Fruit fly (Drosophila melanogaster) whole organism, embryonic: ENCODE measurements around the gene cyr.
A peak's percentile ranks its signal among the peaks of the same experiment; 100 is the strongest.

ENCODE experiments used
- ATbp ChIP-seq: fragments of 200-800 bp; sonication (Bioruptor generic); optimal IDR thresholded peaks from 2 replicates; lab custom pipeline; 2017; ENCODE audit warnings: missing biosample characterization, mild to moderate bottlenecking, missing genetic modification characterization, missing genetic modification reagents
- CG12104 ChIP-seq: fragments of 200-800 bp; sonication (Bioruptor generic); optimal IDR thresholded peaks from 3 replicates; lab custom pipeline; 2016; ENCODE audit warnings: missing biosample characterization, missing genetic modification characterization
- CG12769 ChIP-seq: fragments of 200-800 bp; sonication (Bioruptor generic); optimal IDR thresholded peaks from 2 replicates; lab custom pipeline; 2019; ENCODE audit warnings: missing biosample characterization, mild to moderate bottlenecking, missing genetic modification characterization, moderate library complexity
- CG12942 ChIP-seq: fragments of 200-800 bp; sonication (Bioruptor generic); optimal IDR thresholded peaks from 3 replicates; lab custom pipeline; 2016; ENCODE audit warnings: missing biosample characterization, missing genetic modification characterization
- CG14014 ChIP-seq: fragments of 200-800 bp; sonication (Bioruptor generic); IDR thresholded peaks from 2 replicates; pipeline ENCODE4 v1.3.6; 2022; ENCODE audit warnings: missing biosample characterization, missing genetic modification characterization
- CG1602 ChIP-seq: fragments of 200-800 bp; sonication (Bioruptor generic); optimal IDR thresholded peaks from 3 replicates; lab custom pipeline; 2016; ENCODE audit warnings: missing biosample characterization, missing genetic modification characterization
- CG1832 ChIP-seq: fragments of 200-800 bp; sonication (Bioruptor generic); optimal IDR thresholded peaks from 2 replicates; lab custom pipeline; 2017; ENCODE audit warnings: missing biosample characterization, mild to moderate bottlenecking, missing genetic modification characterization, inconsistent platforms
- CG2889 ChIP-seq: fragments of 200-800 bp; sonication (Bioruptor generic); IDR thresholded peaks from 3 replicates; pipeline ENCODE4 v1.3.6; 2022; ENCODE audit warnings: missing biosample characterization, missing genetic modification characterization
- CG32532 ChIP-seq: fragments of 200-800 bp; sonication (Bioruptor generic); IDR thresholded peaks from 2 replicates; pipeline ENCODE4 v1.3.6; 2022; ENCODE audit warnings: missing biosample characterization, missing genetic modification characterization
- CG33213 ChIP-seq: fragments of 200-800 bp; sonication (Bioruptor generic); optimal IDR thresholded peaks from 3 replicates; lab custom pipeline; 2016; ENCODE audit warnings: missing biosample characterization, missing genetic modification characterization
- CG3838 ChIP-seq: fragments of 200-800 bp; sonication (Bioruptor generic); optimal IDR thresholded peaks from 3 replicates; lab custom pipeline; 2016; ENCODE audit warnings: missing biosample characterization, missing genetic modification characterization
- CG7556 ChIP-seq: fragments of 200-800 bp; sonication (Bioruptor generic); optimal IDR thresholded peaks from 2 replicates; lab custom pipeline; 2017; ENCODE audit warnings: missing biosample characterization, mild to moderate bottlenecking, missing genetic modification characterization
- CG7928 ChIP-seq: fragments of 200-800 bp; sonication (Bioruptor generic); optimal IDR thresholded peaks from 2 replicates; lab custom pipeline; 2017; ENCODE audit warnings: missing biosample characterization, mild to moderate bottlenecking, missing genetic modification characterization
- CG8281 ChIP-seq: fragments of 200-800 bp; sonication (Bioruptor generic); optimal IDR thresholded peaks from 2 replicates; lab custom pipeline; 2018; ENCODE audit warnings: missing biosample characterization, mild to moderate bottlenecking, missing genetic modification characterization, moderate library complexity
- CG8765 ChIP-seq: fragments of 200-800 bp; sonication (Bioruptor generic); IDR thresholded peaks from 2 replicates; pipeline ENCODE4 v1.3.6; 2022; ENCODE audit warnings: missing biosample characterization, missing genetic modification characterization
- CG9797 ChIP-seq: fragments of 200-800 bp; sonication (Bioruptor generic); optimal IDR thresholded peaks from 3 replicates; lab custom pipeline; 2018; ENCODE audit warnings: missing biosample characterization, mild to moderate bottlenecking, missing genetic modification characterization
- Deaf1 ChIP-seq: fragments of 200-800 bp; optimal IDR thresholded peaks from 3 replicates; lab custom pipeline; 2019; ENCODE audit warnings: missing biosample characterization, mild to moderate bottlenecking, missing genetic modification characterization, moderate library complexity
- Dip2 ChIP-seq: fragments of 200-800 bp; sonication (Bioruptor generic); IDR thresholded peaks from 2 replicates; pipeline ENCODE4 v1.3.6; 2022; ENCODE audit warnings: missing biosample characterization, missing genetic modification characterization
- Dll ChIP-seq: fragments of 200-800 bp; sonication (Bioruptor generic); IDR thresholded peaks from 4 replicates; pipeline ENCODE4 v1.3.6; 2022; ENCODE audit warnings: missing biosample characterization, missing genetic modification characterization; ENCODE audit not compliant: partially characterized antibody
- E2f2 ChIP-seq: fragments of 200-800 bp; sonication (Bioruptor generic); IDR thresholded peaks from 2 replicates; pipeline ENCODE4 v1.3.6; 2022; ENCODE audit warnings: missing biosample characterization, missing genetic modification characterization
- Elba2 ChIP-seq: fragments of 200-800 bp; sonication (Bioruptor generic); optimal IDR thresholded peaks from 3 replicates; lab custom pipeline; 2016; ENCODE audit warnings: missing biosample characterization, missing genetic modification characterization
- H15 ChIP-seq: fragments of 200-800 bp; sonication (Bioruptor generic); IDR thresholded peaks from 3 replicates; pipeline ENCODE4 v1.3.6; 2022; ENCODE audit warnings: missing biosample characterization, missing genetic modification characterization
- Hmx ChIP-seq: fragments of 200-800 bp; sonication (Bioruptor generic); optimal IDR thresholded peaks from 2 replicates; lab custom pipeline; 2016; ENCODE audit warnings: missing biosample characterization, missing genetic modification characterization
- Hr78 ChIP-seq, 2 experiments: fragments of 200-800 bp in 1 of 2; fragments of >200 bp in 1 of 2; sonication (Bioruptor generic) in 1 of 2; optimal IDR thresholded peaks; 2 replicates each; lab custom pipeline; 2017 to 2019; ENCODE audit warnings: missing biosample characterization in 2 of 2, missing genetic modification characterization in 2 of 2, mild to moderate bottlenecking in 1 of 2, moderate library complexity in 1 of 2
- Lim3 ChIP-seq: fragments of 200-800 bp; sonication (Bioruptor generic); IDR thresholded peaks from 2 replicates; pipeline ENCODE4 v1.3.6; 2022; ENCODE audit warnings: missing biosample characterization, missing genetic modification characterization
- Pdp1 ChIP-seq, 2 experiments: fragments of 200-800 bp; sonication (Bioruptor generic); optimal IDR thresholded peaks; 3 replicates each; lab custom pipeline; 2016; ENCODE audit warnings: missing biosample characterization in 2 of 2, missing genetic modification characterization in 2 of 2, mild to moderate bottlenecking in 1 of 2, moderate library complexity in 1 of 2
- Rx ChIP-seq: fragments of 200-800 bp; sonication (Bioruptor generic); IDR thresholded peaks from 2 replicates; pipeline ENCODE4 v1.3.6; 2022; ENCODE audit warnings: missing biosample characterization, missing genetic modification characterization
- Sin3A ChIP-seq: fragments of >200 bp; optimal IDR thresholded peaks from 2 replicates; lab custom pipeline; 2018
- Stat92E ChIP-seq, 3 experiments: fragments of >200 bp in 2 of 3; fragments of 200-800 bp in 1 of 3; sonication (Bioruptor generic) in 1 of 3; optimal IDR thresholded peaks; 2 replicates each; lab custom pipeline; 2017 to 2019; ENCODE audit warnings: missing biosample characterization in 3 of 3, missing genetic modification characterization in 3 of 3, mild to moderate bottlenecking in 1 of 3, moderate library complexity in 1 of 3
- al ChIP-seq: fragments of 200-800 bp; sonication (Bioruptor generic); IDR thresholded peaks from 2 replicates; pipeline ENCODE4 v1.3.6; 2022; ENCODE audit warnings: missing biosample characterization, missing genetic modification characterization
- bigmax ChIP-seq: fragments of 200-800 bp; sonication (Bioruptor generic); optimal IDR thresholded peaks from 2 replicates; lab custom pipeline; 2018; ENCODE audit warnings: missing biosample characterization, mild to moderate bottlenecking, missing genetic modification characterization
- chif ChIP-seq, 2 experiments: fragments of 200-800 bp; sonication (Bioruptor generic); optimal IDR thresholded peaks; 3 replicates each; lab custom pipeline; 2016; ENCODE audit warnings: missing biosample characterization in 2 of 2, missing genetic modification characterization in 2 of 2
- da ChIP-seq: fragments of 200-800 bp; sonication (Bioruptor generic); optimal IDR thresholded peaks from 2 replicates; lab custom pipeline; 2016; ENCODE audit warnings: missing biosample characterization, missing genetic modification characterization
- ftz-f1 ChIP-seq: fragments of 200-800 bp; sonication (Bioruptor generic); optimal IDR thresholded peaks from 2 replicates; lab custom pipeline; 2016; ENCODE audit warnings: missing biosample characterization, missing genetic modification characterization
- grn ChIP-seq: fragments of 200-800 bp; sonication (Bioruptor generic); optimal IDR thresholded peaks from 3 replicates; lab custom pipeline; 2017; ENCODE audit warnings: missing biosample characterization, missing genetic modification characterization
- gro ChIP-seq: fragments of 200-800 bp; sonication (Bioruptor generic); optimal IDR thresholded peaks from 2 replicates; lab custom pipeline; 2016; ENCODE audit warnings: missing biosample characterization, missing genetic modification characterization
- her ChIP-seq: fragments of 200-800 bp; sonication (Bioruptor generic); optimal IDR thresholded peaks from 2 replicates; lab custom pipeline; 2016; ENCODE audit warnings: missing biosample characterization, missing genetic modification characterization
- hth ChIP-seq: fragments of >200 bp; optimal IDR thresholded peaks from 2 replicates; lab custom pipeline; 2017; ENCODE audit warnings: inconsistent platforms
- lmd ChIP-seq: fragments of 200-800 bp; sonication (Bioruptor generic); IDR thresholded peaks from 2 replicates; pipeline ENCODE4 v1.3.6; 2022; ENCODE audit warnings: missing biosample characterization, missing genetic modification characterization
- maf-S ChIP-seq: fragments of 200-800 bp; sonication (Bioruptor generic); optimal IDR thresholded peaks from 2 replicates; lab custom pipeline; 2016; ENCODE audit warnings: missing biosample characterization, missing genetic modification characterization
- mam ChIP-seq: fragments of 200-800 bp; sonication (Bioruptor generic); optimal IDR thresholded peaks from 3 replicates; lab custom pipeline; 2016; ENCODE audit warnings: missing biosample characterization, missing genetic modification characterization
- org-1 ChIP-seq: fragments of 200-800 bp; sonication (Bioruptor generic); optimal IDR thresholded peaks from 2 replicates; lab custom pipeline; 2017; ENCODE audit warnings: missing biosample characterization, missing genetic modification characterization
- otp ChIP-seq: fragments of 200-800 bp; sonication (Bioruptor generic); IDR thresholded peaks from 3 replicates; pipeline ENCODE4, ENCODE4 v1.3.6; 2022; ENCODE audit warnings: missing biosample characterization, missing genetic modification characterization
- schlank ChIP-seq: fragments of 200-800 bp; sonication (Bioruptor generic); optimal IDR thresholded peaks from 2 replicates; lab custom pipeline; 2018; ENCODE audit warnings: missing biosample characterization, mild to moderate bottlenecking, missing genetic modification characterization
- sob ChIP-seq: fragments of 200-800 bp; sonication (Bioruptor generic); IDR thresholded peaks from 2 replicates; pipeline ENCODE4 v1.3.6; 2022; ENCODE audit warnings: missing biosample characterization, missing genetic modification characterization
- stwl ChIP-seq: fragments of 200-800 bp; sonication (Bioruptor generic); optimal IDR thresholded peaks from 3 replicates; lab custom pipeline; 2018; ENCODE audit warnings: missing biosample characterization, mild to moderate bottlenecking, missing genetic modification characterization, moderate library complexity
- tll ChIP-seq, 2 experiments: fragments of 200-800 bp in 1 of 2; fragments of >200 bp in 1 of 2; sonication (Bioruptor generic) in 1 of 2; optimal IDR thresholded peaks; 2 replicates each; lab custom pipeline; 2017 to 2019; ENCODE audit warnings: missing biosample characterization in 2 of 2, missing genetic modification characterization in 2 of 2, mild to moderate bottlenecking in 1 of 2, moderate library complexity in 1 of 2
- tna ChIP-seq: fragments of 200-800 bp; sonication (Bioruptor generic); IDR thresholded peaks from 2 replicates; pipeline ENCODE4 v1.3.6; 2022; ENCODE audit warnings: missing biosample characterization, missing genetic modification characterization; ENCODE audit not compliant: partially characterized antibody
- unc-4 ChIP-seq: fragments of 200-800 bp; sonication (Bioruptor generic); IDR thresholded peaks from 2 replicates; pipeline ENCODE4 v1.3.6; 2022; ENCODE audit warnings: missing biosample characterization, missing genetic modification characterization; ENCODE audit not compliant: partially characterized antibody
- yki ChIP-seq: fragments of >200 bp; optimal IDR thresholded peaks from 3 replicates; lab custom pipeline; 2018

Gene cyr

dm6 chrX:8101479-8102198 lies 33.9 kb downstream of the cyr start, which contains the start of gene CG2258 (continued):
- no peak for TF ChIP-seq Stat92E (GFP tag; optimal IDR thresholded peaks at IDR 0.05; lab: Kevin White, UChicago)
- peak; percentile 87 for TF ChIP-seq otp (GFP tag; lab: Robert Waterston, UW)
- peak; percentile 71 to 78 for TF ChIP-seq chif (GFP tag; optimal IDR thresholded peaks at IDR 0.05; lab: Kevin White, UChicago)
- no peak for TF ChIP-seq da (GFP tag; lab: Kevin White, UChicago)
- peak; percentile 76 for TF ChIP-seq CG7556 (GFP tag; lab: Kevin White, UChicago)
- TF ChIP-seq her (GFP tag; lab: Kevin White, UChicago) = peak; percentile 66
- peak; percentile 30 for TF ChIP-seq CG8281
- peak; percentile 15 for TF ChIP-seq CG3838 (GFP tag; lab: Kevin White, UChicago)
- no peak for TF ChIP-seq Sin3A (lab: Kevin White, UChicago)
- no peak for TF ChIP-seq gro (GFP tag; lab: Kevin White, UChicago)
- peak; percentile 58 for TF ChIP-seq Rx (GFP tag; lab: Robert Waterston, UW)
- no peak for TF ChIP-seq grn
- TF ChIP-seq maf-S (GFP tag; lab: Kevin White, UChicago) = peak; percentile 70
- TF ChIP-seq stwl = peak; percentile 40
- TF ChIP-seq Lim3 (GFP tag; lab: Robert Waterston, UW) = peak; percentile 43; the same call in 1 of the 2 replicates
- TF ChIP-seq bigmax (GFP tag; lab: Kevin White, UChicago) = no peak
- peak; percentile 90 for TF ChIP-seq CG12769
- TF ChIP-seq yki (lab: Kevin White, UChicago) = no peak
- TF ChIP-seq CG12104 (GFP tag; lab: Kevin White, UChicago) = peak; percentile 60
- TF ChIP-seq CG1832 (GFP tag; lab: Kevin White, UChicago) = no peak
- TF ChIP-seq mam = peak; percentile 17
- peak; percentile 84 for TF ChIP-seq CG32532 (GFP tag; lab: Robert Waterston, UW)
- TF ChIP-seq CG7928 (GFP tag; lab: Kevin White, UChicago) = peak; percentile 53
- TF ChIP-seq CG14014 (GFP tag; lab: Robert Waterston, UW) = peak; percentile 88
- peak; percentile 74 for TF ChIP-seq CG1602 (GFP tag; lab: Kevin White, UChicago)
- peak; percentile 92 for TF ChIP-seq ATbp
- peak; percentile 21 for TF ChIP-seq CG33213 (GFP tag; lab: Kevin White, UChicago)
- peak; percentile 36; the same call in 1 of the 2 replicates for TF ChIP-seq unc-4
- TF ChIP-seq Hr78 (GFP tag; optimal IDR thresholded peaks at IDR 0.05; lab: Kevin White, UChicago) = peak in 1 of 2 experiments; percentile 63
- TF ChIP-seq H15 (GFP tag; lab: Robert Waterston, UW) = peak; percentile 84
- peak; percentile 66; the same call in 2 of the 3 replicates for TF ChIP-seq CG2889 (GFP tag; lab: Robert Waterston, UW)
- TF ChIP-seq tll (GFP tag; optimal IDR thresholded peaks at IDR 0.05; lab: Kevin White, UChicago) = no peak
- no peak for TF ChIP-seq Dip2 (GFP tag; lab: Robert Waterston, UW)
- TF ChIP-seq Pdp1 (GFP tag; optimal IDR thresholded peaks at IDR 0.05; lab: Kevin White, UChicago) = peak; percentile 33 to 35
- TF ChIP-seq lmd (GFP tag; lab: Robert Waterston, UW) = peak; percentile 91
- peak; percentile 59 for TF ChIP-seq schlank
- no peak for TF ChIP-seq ftz-f1 (GFP tag; lab: Kevin White, UChicago)
- peak; percentile 60 for TF ChIP-seq Deaf1 (tag; lab: Kevin White, UChicago)
- 0 out of 2 replicates have a peak, but pooled peaks have one; percentile 16 for TF ChIP-seq tna (GFP tag; lab: Robert Waterston, UW)
- no peak for TF ChIP-seq Dll (GFP tag; lab: Robert Waterston, UW)
- TF ChIP-seq al (GFP tag; lab: Robert Waterston, UW) = peak; percentile 77
- peak; percentile 69; the same call in 1 of the 2 replicates for TF ChIP-seq CG8765 (GFP tag; lab: Robert Waterston, UW)
- peak; percentile 85 for TF ChIP-seq E2f2
- TF ChIP-seq CG12942 = peak; percentile 70
- TF ChIP-seq hth (lab: Kevin White, UChicago) = no peak
- peak; percentile 5 for TF ChIP-seq Hmx
- TF ChIP-seq CG9797 (GFP tag; lab: Kevin White, UChicago) = no peak
- TF ChIP-seq Elba2 (GFP tag; lab: Kevin White, UChicago) = no peak
- TF ChIP-seq sob = peak; percentile 86
- TF ChIP-seq org-1 (GFP tag; lab: Kevin White, UChicago) = peak; percentile 47
